Worm (Caenorhabditis elegans): ENCODE measurements around the gene R13H4.6.

Gene R13H4.6

ce11 chrV:11844828-11845227 is 18.1 kb upstream of the R13H4.6 start (continued):
- TF ChIP-seq ces-1 (GFP tag; optimal IDR thresholded peaks at IDR 0.05) = no peak
- no peak for TF ChIP-seq zfp-2 (tag; optimal IDR thresholded peaks at IDR 0.05)
- no peak for TF ChIP-seq R02D3.7 (tag; optimal IDR thresholded peaks at IDR 0.05)
- TF ChIP-seq nhr-237 (tag; optimal IDR thresholded peaks at IDR 0.05) = no peak
- TF ChIP-seq zag-1 (tag; optimal IDR thresholded peaks at IDR 0.05) = no peak
- no peak for TF ChIP-seq pha-4 (GFP tag; IDR thresholded peaks at IDR 0.05)
- no peak for TF ChIP-seq pha-4 (tag; optimal IDR thresholded peaks at IDR 0.05)
- TF ChIP-seq hlh-30 (tag; optimal IDR thresholded peaks at IDR 0.05; ENCODE audit: insufficient read depth) = peak; percentile 23
- no peak for TF ChIP-seq nhr-48 (tag; optimal IDR thresholded peaks at IDR 0.05)
- TF ChIP-seq rbr-2 (tag; optimal IDR thresholded peaks at IDR 0.05) = peak; percentile 23
- TF ChIP-seq mxl-3 (GFP tag; optimal IDR thresholded peaks at IDR 0.05) = peak; percentile 30
- TF ChIP-seq nhr-28 (tag; optimal IDR thresholded peaks at IDR 0.05) = no peak
- no peak for TF ChIP-seq egl-27 (tag; optimal IDR thresholded peaks at IDR 0.05)
- no peak for TF ChIP-seq D1046.2 (GFP tag; IDR thresholded peaks at IDR 0.05)
- no peak for TF ChIP-seq nhr-10 (tag; optimal IDR thresholded peaks at IDR 0.05)
- no peak for TF ChIP-seq ZK546.5 (tag; optimal IDR thresholded peaks at IDR 0.05)
- no peak for TF ChIP-seq ztf-11 (tag; optimal IDR thresholded peaks at IDR 0.05)
- peak; percentile 77 for TF ChIP-seq egl-43 (GFP tag; IDR thresholded peaks at IDR 0.05)
- no peak for TF ChIP-seq nhr-11 (tag; optimal IDR thresholded peaks at IDR 0.05)
- peak; percentile 34 for TF ChIP-seq mes-2 (tag; optimal IDR thresholded peaks at IDR 0.05; ENCODE audit: poor library complexity, severe bottlenecking)
- TF ChIP-seq ceh-44 (GFP tag; IDR thresholded peaks at IDR 0.05) = no peak
- TF ChIP-seq F37D6.2 (tag; optimal IDR thresholded peaks at IDR 0.05) = no peak

ce11 chrV:11845492-11845891 is 17.4 kb upstream of the R13H4.6 start, which contains the start of gene hmp-1:
TSS of gene hmp-1 (plus strand) at chrV:11845871.
- no peak for TF ChIP-seq ZK546.5 (tag; optimal IDR thresholded peaks at IDR 0.05)
- TF ChIP-seq fos-1 (tag; optimal IDR thresholded peaks at IDR 0.05) = no peak
- peak; percentile 9 for TF ChIP-seq aha-1 (tag)

ce11 chrV:11846969-11847368 is 15.9 kb upstream of the R13H4.6 start:
- TF ChIP-seq zip-2 (tag; optimal IDR thresholded peaks at IDR 0.05) (no peak), lin-39 (tag; optimal IDR thresholded peaks at IDR 0.05) (no peak), ceh-82 (tag; optimal IDR thresholded peaks at IDR 0.05) (no peak), unc-62 (GFP tag; optimal IDR thresholded peaks at IDR 0.05 in 1 of 2) (peak in 1 of 2 experiments; percentile 86), unc-62 (tag; optimal IDR thresholded peaks at IDR 0.05) (no peak), pha-4 (GFP tag; IDR thresholded peaks at IDR 0.05) (no peak), pha-4 (tag; optimal IDR thresholded peaks at IDR 0.05) (peak; percentile 50), fos-1 (tag; optimal IDR thresholded peaks at IDR 0.05) (no peak), ZK337.2 (GFP tag; IDR thresholded peaks at IDR 0.05) (no peak), aha-1 (tag) (no peak), nhr-28 (tag; optimal IDR thresholded peaks at IDR 0.05) (no peak), attf-4 (tag; optimal IDR thresholded peaks at IDR 0.05) (no peak), lim-7 (GFP tag; IDR thresholded peaks at IDR 0.05) (no peak), aly-2 (tag; optimal IDR thresholded peaks at IDR 0.05) (no peak), nhr-48 (tag; optimal IDR thresholded peaks at IDR 0.05) (no peak), mdt-29 (GFP tag; IDR thresholded peaks at IDR 0.05) (no peak), jun-1 (tag; optimal IDR thresholded peaks at IDR 0.05) (no peak), skn-1 (tag; optimal IDR thresholded peaks at IDR 0.05) (no peak), T26A8.4 (GFP tag; IDR thresholded peaks at IDR 0.05) (no peak)

DNA sequence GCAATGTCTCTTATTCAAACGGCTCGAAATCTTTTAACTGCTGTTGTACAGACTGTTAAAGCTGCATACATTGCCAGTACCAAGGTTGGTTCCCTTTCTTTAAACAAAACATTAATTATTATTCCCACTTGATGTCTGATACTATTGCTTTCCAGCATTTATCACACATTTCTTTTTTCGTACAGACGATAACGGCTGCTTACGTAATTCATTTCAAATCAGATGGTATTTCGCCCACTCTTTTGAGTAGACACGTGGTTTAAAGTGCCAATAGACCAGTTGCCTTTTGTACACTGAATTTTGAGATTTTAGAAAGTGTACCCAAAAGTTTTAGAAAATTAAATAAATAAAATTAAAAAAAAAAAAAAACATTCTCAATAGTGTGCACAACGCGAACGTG is 13.5 kb upstream of the R13H4.6 start:
- TF ChIP-seq hlh-11 (tag; optimal IDR thresholded peaks at IDR 0.05) (peak; percentile 32), daf-16 (GFP tag; optimal IDR thresholded peaks at IDR 0.05) (no peak), daf-16 (tag; optimal IDR thresholded peaks at IDR 0.05) (peak; percentile 59), lin-38 (GFP tag; IDR thresholded peaks at IDR 0.05) (no peak), unc-130 (GFP tag; optimal IDR thresholded peaks at IDR 0.05) (no peak), hlh-30 (tag; optimal IDR thresholded peaks at IDR 0.05; ENCODE audit: insufficient read depth) (peak; percentile 59), pqm-1 (tag; optimal IDR thresholded peaks at IDR 0.05) (peak; percentile 10), dve-1 (tag; optimal IDR thresholded peaks at IDR 0.05; ENCODE audit: insufficient read depth) (peak; percentile 31), ceh-62 (tag; optimal IDR thresholded peaks at IDR 0.05) (no peak), dmd-6 (GFP tag; IDR thresholded peaks at IDR 0.05) (peak; percentile 36)

All from whole organism, L4 larva.